Worm (Caenorhabditis elegans): Measurements from ENCODE around the gene abu-1.
"Not testable (repeated sequence)": the region's sequence is repeated elsewhere in the genome, so short reads cannot be mapped to it uniquely, and the experiment has no call there.

The abu-1 gene

ce11 chrV:10352928-10353427 lies 28.6 kb downstream of the abu-1 start, which contains the start of gene nol-56 (continued):
- TF ChIP-seq lin-38 (GFP tag; IDR thresholded peaks at IDR 0.05) = peak; percentile 74
- no peak for TF ChIP-seq daf-8 (GFP tag; IDR thresholded peaks at IDR 0.05)
- TF ChIP-seq lin-39 (tag; optimal IDR thresholded peaks at IDR 0.05) = no peak
- TF ChIP-seq hmg-1.1 (GFP tag; IDR thresholded peaks at IDR 0.05) = peak; percentile 68
- peak; percentile 52 for TF ChIP-seq lin-13 (GFP tag; optimal IDR thresholded peaks at IDR 0.05)
- peak; percentile 62 for TF ChIP-seq nhr-11 (tag; optimal IDR thresholded peaks at IDR 0.05)
- peak; percentile 80 for TF ChIP-seq dmd-6 (GFP tag; IDR thresholded peaks at IDR 0.05)
- peak; percentile 65; the same call in 1 of the 2 replicates for TF ChIP-seq pha-4 (GFP tag; IDR thresholded peaks at IDR 0.05)
- peak; percentile 32 for TF ChIP-seq pha-4 (tag; optimal IDR thresholded peaks at IDR 0.05)
- no peak for TF ChIP-seq F44E2.7 (GFP tag; IDR thresholded peaks at IDR 0.05)
- peak in 1 of 2 experiments; percentile 4 for TF ChIP-seq daf-16 (GFP tag; optimal IDR thresholded peaks at IDR 0.05)
- peak; percentile 62 for TF ChIP-seq daf-16 (tag; optimal IDR thresholded peaks at IDR 0.05)
- no peak for TF ChIP-seq Y105C5A.15 (GFP tag; IDR thresholded peaks at IDR 0.05)

DNA sequence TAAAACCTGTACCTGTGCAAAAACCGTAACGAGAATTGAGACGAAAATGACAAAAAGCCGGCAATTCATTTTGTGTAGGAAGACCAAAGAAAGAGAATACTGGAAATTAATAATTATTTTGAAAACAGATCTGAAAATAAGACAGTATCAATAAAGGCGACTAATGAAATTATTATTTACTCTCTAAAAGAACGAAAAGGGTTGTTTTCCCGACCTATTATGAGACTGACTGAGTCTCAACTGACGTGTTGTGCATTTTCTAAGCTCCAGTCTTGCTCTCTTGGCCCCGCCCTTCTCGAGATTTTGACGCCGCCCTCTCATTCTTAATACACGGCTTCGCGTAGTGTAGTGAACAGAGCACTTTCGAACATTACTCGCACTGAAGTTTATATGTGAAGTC lies 31.6 kb downstream of the abu-1 start, which contains the start of gene K07C5.9:
TSS of gene K07C5.9 (minus strand) at position 101 of the 400 bp plus-strand sequence.
- TF ChIP-seq nhr-41 (GFP tag; IDR thresholded peaks at IDR 0.05) = no peak
- TF ChIP-seq daf-16 (GFP tag; optimal IDR thresholded peaks at IDR 0.05) = no peak
- peak; percentile 25 for TF ChIP-seq daf-16 (tag; optimal IDR thresholded peaks at IDR 0.05)
- no peak for TF ChIP-seq zip-2 (tag; optimal IDR thresholded peaks at IDR 0.05)
- TF ChIP-seq nhr-42 (GFP tag; IDR thresholded peaks at IDR 0.05) = no peak
- TF ChIP-seq mes-2 (tag; optimal IDR thresholded peaks at IDR 0.05; ENCODE audit: poor library complexity, severe bottlenecking) = peak; percentile 8
- 0 out of 2 replicates have a peak, but pooled peaks have one; percentile 10 for TF ChIP-seq lin-38 (GFP tag; IDR thresholded peaks at IDR 0.05)

ce11 chrV:10342904-10343303 lies 38.7 kb downstream of the abu-1 start, which contains the start of gene K07C5.3:
K07C5.3 (plus strand) TSS chrV:10343032.
- TF ChIP-seq dmd-8 (GFP tag; IDR thresholded peaks at IDR 0.05) = no peak
- peak; percentile 27; the same call in 1 of the 2 replicates for TF ChIP-seq lin-38 (GFP tag; IDR thresholded peaks at IDR 0.05)
- TF ChIP-seq Y105C5A.15 (GFP tag; IDR thresholded peaks at IDR 0.05) = no peak
- no peak for TF ChIP-seq zip-11 (GFP tag; IDR thresholded peaks at IDR 0.05)
- TF ChIP-seq nhr-6 (tag; optimal IDR thresholded peaks at IDR 0.05) = no peak
- no peak for TF ChIP-seq nhr-42 (GFP tag; IDR thresholded peaks at IDR 0.05)
- no peak for TF ChIP-seq ceh-82 (tag; optimal IDR thresholded peaks at IDR 0.05)
- TF ChIP-seq Y5F2A.4 (GFP tag; optimal IDR thresholded peaks at IDR 0.05) = no peak
- no peak for TF ChIP-seq hlh-11 (tag; optimal IDR thresholded peaks at IDR 0.05)
- peak; percentile 12; the same call in 1 of the 2 replicates for TF ChIP-seq vab-7 (GFP tag; IDR thresholded peaks at IDR 0.05)
- TF ChIP-seq skn-1 (tag; optimal IDR thresholded peaks at IDR 0.05) = no peak

DNA sequence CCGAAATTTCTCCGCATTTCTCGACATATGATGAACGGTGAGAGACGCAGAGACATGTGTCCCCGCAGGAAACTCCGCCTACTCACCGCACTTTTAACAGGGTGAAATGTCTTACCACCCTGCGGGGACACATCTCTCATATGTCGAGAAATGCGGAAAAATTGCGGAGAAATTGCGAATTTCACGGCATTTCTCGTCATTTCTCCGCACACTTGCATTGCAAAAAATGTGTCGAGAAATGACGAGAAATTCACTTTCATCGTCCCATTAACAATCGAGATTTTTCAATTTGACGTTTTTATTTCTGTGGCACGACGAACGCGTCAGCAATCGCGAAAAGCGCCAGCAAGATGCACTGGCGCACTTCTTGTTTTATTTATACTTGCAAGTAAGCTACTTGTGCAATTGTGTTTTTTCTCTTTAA lies 39.7 kb downstream of the abu-1 start, which contains the start of gene K07C5.13:
TSS of gene K07C5.13 (plus strand) at position 151 of the 424 bp plus-strand sequence.
- TF ChIP-seq lin-29 (GFP tag; IDR thresholded peaks at IDR 0.05) (peak; percentile 92), D1046.2 (GFP tag; IDR thresholded peaks at IDR 0.05) (peak; percentile 89), F10B5.3 (tag; optimal IDR thresholded peaks at IDR 0.05) (peak; percentile 55), saeg-2 (GFP tag; IDR thresholded peaks at IDR 0.05) (peak; percentile 90), aha-1 (tag) (peak; percentile 93), madf-9 (GFP tag; conservative IDR thresholded peaks at IDR 0.05) (peak; percentile 84), daf-16 (GFP tag; optimal IDR thresholded peaks at IDR 0.05) (peak in 1 of 2 experiments; percentile 51), T26A8.4 (GFP tag; IDR thresholded peaks at IDR 0.05) (peak; percentile 95), nhr-42 (GFP tag; IDR thresholded peaks at IDR 0.05) (peak; percentile 92), daf-19 (GFP tag; conservative IDR thresholded peaks at IDR 0.05) (peak; percentile 72; the same call in 1 of the 2 replicates), php-3 (GFP tag; IDR thresholded peaks at IDR 0.05) (peak; percentile 91), ceh-20 (GFP tag; IDR thresholded peaks at IDR 0.05) (peak; percentile 95), zfp-3 (GFP tag; conservative IDR thresholded peaks at IDR 0.05) (peak; percentile 93), zip-11 (GFP tag; IDR thresholded peaks at IDR 0.05) (0 out of 2 replicates have a peak, but pooled peaks have one; percentile 23), dmd-6 (GFP tag; IDR thresholded peaks at IDR 0.05) (peak; percentile 93), rbr-2 (tag; optimal IDR thresholded peaks at IDR 0.05) (peak; percentile 80), pha-4 (GFP tag; IDR thresholded peaks at IDR 0.05) (peak; percentile 91), dmd-9 (GFP tag; IDR thresholded peaks at IDR 0.05) (peak; percentile 94), dve-1 (tag; optimal IDR thresholded peaks at IDR 0.05; ENCODE audit: insufficient read depth) (peak; percentile 9), madf-5 (GFP tag; IDR thresholded peaks at IDR 0.05) (peak in 1 of 2 experiments; percentile 83; a peak in 1 of 4 replicates), Y75B8A.6 (GFP tag; IDR thresholded peaks at IDR 0.05) (peak; percentile 94), Y48G9A.11 (GFP tag; IDR thresholded peaks at IDR 0.05) (peak; percentile 89), dpl-1 (GFP tag; optimal IDR thresholded peaks at IDR 0.05) (peak; percentile 47), lsy-2 (tag; optimal IDR thresholded peaks at IDR 0.05) (peak in 1 of 2 experiments; percentile 21)
- TF ChIP-seq daf-16, pha-4 (tag; optimal IDR thresholded peaks at IDR 0.05): not testable (repeated sequence)

Data from whole organism, L4 larva.